Fruit fly (Drosophila melanogaster): ENCODE results near the gene CG7208.
A peak's percentile ranks its signal among the peaks of the same experiment; 100 is the strongest.

- peak; percentile 41 for TF ChIP-seq spab (GFP tag; optimal IDR thresholded peaks at IDR 0.05)
- TF ChIP-seq CG3032 (tag; optimal IDR thresholded peaks at IDR 0.05), result peak; percentile 12
- TF ChIP-seq CG6792 (GFP tag; optimal IDR thresholded peaks at IDR 0.05), result peak; percentile 39
- peak; percentile 56 for TF ChIP-seq Sox102F (GFP tag; optimal IDR thresholded peaks at IDR 0.05)
- peak; percentile 53 for TF ChIP-seq fd85E (GFP tag; optimal IDR thresholded peaks at IDR 0.05)
Observed at dm6 chr3R:18198518-18199118, 13.1 kb upstream of the CG7208 start.
